Worm (Caenorhabditis elegans) whole organism, L4 larva: Measurements from ENCODE around the gene C45G9.12.

Experiments used
- F37D6.2 ChIP-seq: sonication (generic microtip); optimal IDR thresholded peaks from 2 replicates; lab custom pipeline; 2016; ENCODE audit warnings: mild to moderate bottlenecking, missing genetic modification characterization, missing compliant biosample characterization
- T20F7.1 ChIP-seq: fragments of 200-800 bp; sonication (Bioruptor generic); optimal IDR thresholded peaks from 2 replicates; lab custom pipeline; 2018; ENCODE audit warnings: mild to moderate bottlenecking, missing genetic modification characterization, missing compliant biosample characterization
- T26A8.4 ChIP-seq: fragments of 200-800 bp; sonication (Bioruptor generic); IDR thresholded peaks from 2 replicates; pipeline ENCODE4 v1.3.6; 2022; ENCODE audit warnings: missing genetic modification characterization, missing compliant biosample characterization
- Y48G9A.11 ChIP-seq: fragments of 200-800 bp; sonication (Bioruptor generic); IDR thresholded peaks from 2 replicates; pipeline ENCODE4 v1.3.6; 2022; ENCODE audit warnings: missing genetic modification reagents, missing genetic modification characterization, missing compliant biosample characterization
- ZK337.2 ChIP-seq: fragments of 200-800 bp; sonication (Bioruptor generic); IDR thresholded peaks from 2 replicates; pipeline ENCODE4 v1.3.6; 2022; ENCODE audit warnings: missing genetic modification reagents, missing genetic modification characterization, missing compliant biosample characterization
- ZK546.5 ChIP-seq, 2 experiments: sonication (generic microtip); optimal IDR thresholded peaks; 2 replicates each; lab custom pipeline; 2017; ENCODE audit warnings: missing biosample characterization in 2 of 2, missing genetic modification characterization in 2 of 2
- aha-1 ChIP-seq: fragments of 150-350 bp; peaks from one replicate; lab custom pipeline; 2014; ENCODE audit warnings: missing biosample characterization, missing genetic modification characterization
- aly-2 ChIP-seq: sonication (generic microtip); optimal IDR thresholded peaks from 2 replicates; lab custom pipeline; 2018; ENCODE audit warnings: missing biosample characterization, missing genetic modification characterization
- ama-1 ChIP-seq: fragments of 150-350 bp; optimal IDR thresholded peaks from 2 replicates; lab custom pipeline; 2014; ENCODE audit warnings: inconsistent platforms, mixed read lengths
- ceh-20 ChIP-seq: fragments of 200-800 bp; sonication (Bioruptor generic); IDR thresholded peaks from 2 replicates; pipeline ENCODE4 v1.3.6; 2022; ENCODE audit warnings: missing genetic modification reagents, missing genetic modification characterization, missing compliant biosample characterization
- ceh-28 ChIP-seq: fragments of 150-350 bp; optimal IDR thresholded peaks from 2 replicates; lab custom pipeline; 2014; ENCODE audit warnings: missing biosample characterization, missing genetic modification reagents, missing genetic modification characterization
- ces-1 ChIP-seq: fragments of 150-350 bp; sonication (generic microtip); optimal IDR thresholded peaks from 4 replicates; lab custom pipeline; 2014; ENCODE audit warnings: missing biosample characterization, missing genetic modification reagents, missing genetic modification characterization
- cey-2 ChIP-seq: sonication (generic microtip); optimal IDR thresholded peaks from 3 replicates; lab custom pipeline; 2017; ENCODE audit warnings: missing genetic modification characterization, mild to moderate bottlenecking, missing compliant biosample characterization, antibody characterized with exemption, borderline replicate concordance; ENCODE audit not compliant: insufficient read depth
- daf-16 ChIP-seq, 3 experiments: sonication (generic microtip); optimal IDR thresholded peaks; 2 replicates each; lab custom pipeline; 2016 to 2017; ENCODE audit warnings: missing genetic modification characterization in 3 of 3, missing genetic modification reagents in 3 of 3, mild to moderate bottlenecking in 2 of 3, missing compliant biosample characterization in 2 of 3, missing biosample characterization in 1 of 3, moderate library complexity in 1 of 3
- daf-19 ChIP-seq: fragments of 200-800 bp; sonication (Bioruptor generic); conservative IDR thresholded peaks from 2 replicates; pipeline ENCODE4 v1.3.6; 2022; ENCODE audit warnings: missing genetic modification characterization, missing compliant biosample characterization
- daf-8 ChIP-seq: fragments of 200-800 bp; sonication (Bioruptor generic); IDR thresholded peaks from 2 replicates; pipeline ENCODE4 v1.3.6; 2022; ENCODE audit warnings: missing genetic modification characterization, missing compliant biosample characterization
- duxl-1 ChIP-seq: sonication (generic microtip); optimal IDR thresholded peaks from 2 replicates; lab custom pipeline; 2016; ENCODE audit warnings: mild to moderate bottlenecking, missing genetic modification characterization, moderate library complexity, missing compliant biosample characterization; ENCODE audit not compliant: poor library complexity
- dve-1 ChIP-seq: sonication (generic microtip); optimal IDR thresholded peaks from 2 replicates; lab custom pipeline; 2017; ENCODE audit warnings: antibody characterized with exemption, mild to moderate bottlenecking, missing genetic modification characterization, missing compliant biosample characterization; ENCODE audit not compliant: insufficient read depth
- egl-43 ChIP-seq: fragments of 200-800 bp; sonication (Bioruptor generic); IDR thresholded peaks from 2 replicates; pipeline ENCODE4 v1.3.6; 2022; ENCODE audit warnings: missing genetic modification reagents, missing genetic modification characterization, missing compliant biosample characterization
- fkh-10 ChIP-seq: fragments of 150-350 bp; optimal IDR thresholded peaks from 2 replicates; lab custom pipeline; 2014; ENCODE audit warnings: missing biosample characterization, missing genetic modification reagents, missing genetic modification characterization
- fos-1 ChIP-seq: fragments of 150-350 bp; optimal IDR thresholded peaks from 2 replicates; lab custom pipeline; 2014; ENCODE audit warnings: missing biosample characterization, missing genetic modification characterization
- hlh-11 ChIP-seq: fragments of 200-800 bp; sonication (Bioruptor generic); optimal IDR thresholded peaks from 2 replicates; lab custom pipeline; 2018; ENCODE audit warnings: mild to moderate bottlenecking, missing genetic modification characterization, missing compliant biosample characterization
- jun-1 ChIP-seq: fragments of 150-350 bp; optimal IDR thresholded peaks from 2 replicates; lab custom pipeline; 2014; ENCODE audit warnings: missing biosample characterization, missing genetic modification reagents, missing genetic modification characterization
- lin-1 ChIP-seq: fragments of 200-800 bp; sonication (Bioruptor generic); IDR thresholded peaks from 2 replicates; pipeline ENCODE4 v1.3.6; 2022; ENCODE audit warnings: missing genetic modification reagents, missing genetic modification characterization, missing compliant biosample characterization
- lin-29 ChIP-seq: fragments of 200-800 bp; sonication (Bioruptor generic); IDR thresholded peaks from 2 replicates; pipeline ENCODE4 v1.3.6; 2022; ENCODE audit warnings: missing genetic modification reagents, missing genetic modification characterization, missing compliant biosample characterization
- lin-38 ChIP-seq: fragments of 200-800 bp; sonication (Bioruptor generic); IDR thresholded peaks from 2 replicates; pipeline ENCODE4 v1.3.6; 2022; ENCODE audit warnings: missing genetic modification reagents, missing genetic modification characterization, missing compliant biosample characterization
- lin-39 ChIP-seq: fragments of 150-350 bp; optimal IDR thresholded peaks from 2 replicates; lab custom pipeline; 2014; ENCODE audit warnings: missing biosample characterization, missing genetic modification reagents, missing genetic modification characterization
- lir-3 ChIP-seq: sonication (generic microtip); optimal IDR thresholded peaks from 2 replicates; lab custom pipeline; 2016; ENCODE audit warnings: mild to moderate bottlenecking, missing genetic modification characterization, missing compliant biosample characterization
- mep-1 ChIP-seq: fragments of 150-350 bp; sonication (generic microtip); optimal IDR thresholded peaks from 3 replicates; lab custom pipeline; 2014; ENCODE audit warnings: missing biosample characterization, missing genetic modification characterization
- mes-2 ChIP-seq: sonication (generic microtip); optimal IDR thresholded peaks from 2 replicates; lab custom pipeline; 2016; ENCODE audit warnings: missing genotype, mild to moderate bottlenecking, missing genetic modification characterization, missing compliant biosample characterization; ENCODE audit not compliant: poor library complexity, severe bottlenecking
- mxl-2 ChIP-seq: fragments of 200-800 bp; sonication (Bioruptor generic); conservative IDR thresholded peaks from 2 replicates; pipeline ENCODE4 v1.3.6; 2022; ENCODE audit warnings: missing genetic modification reagents, missing genetic modification characterization, missing compliant biosample characterization
- mxl-3 ChIP-seq: fragments of 200-800 bp; sonication (Bioruptor generic); optimal IDR thresholded peaks from 2 replicates; lab custom pipeline; 2018; ENCODE audit warnings: mild to moderate bottlenecking, missing genetic modification characterization, missing compliant biosample characterization
- nhr-11 ChIP-seq: fragments of 150-350 bp; optimal IDR thresholded peaks from 2 replicates; lab custom pipeline; 2014; ENCODE audit warnings: missing biosample characterization, missing genetic modification characterization
- nhr-28 ChIP-seq: fragments of 150-350 bp; optimal IDR thresholded peaks from 2 replicates; lab custom pipeline; 2014; ENCODE audit warnings: missing biosample characterization, missing genetic modification characterization
- nhr-42 ChIP-seq: fragments of 200-800 bp; sonication (Bioruptor generic); IDR thresholded peaks from 2 replicates; pipeline ENCODE4 v1.3.6; 2022; ENCODE audit warnings: missing genetic modification characterization, missing compliant biosample characterization
- nhr-48 ChIP-seq: sonication (generic microtip); optimal IDR thresholded peaks from 2 replicates; lab custom pipeline; 2016; ENCODE audit warnings: mild to moderate bottlenecking, missing genetic modification characterization, missing compliant biosample characterization
- nhr-6 ChIP-seq: fragments of 150-350 bp; optimal IDR thresholded peaks from 2 replicates; lab custom pipeline; 2014; ENCODE audit warnings: missing biosample characterization, missing genetic modification characterization
- nhr-77 ChIP-seq: fragments of 150-350 bp; optimal IDR thresholded peaks from 2 replicates; lab custom pipeline; 2014; ENCODE audit warnings: missing biosample characterization, missing genetic modification characterization
- pha-4 ChIP-seq, 2 experiments: fragments of 150-350 bp in 1 of 2; fragments of 200-800 bp in 1 of 2; sonication (Bioruptor generic) in 1 of 2; IDR thresholded peaks in 1 of 2; optimal IDR thresholded peaks in 1 of 2; 2 replicates each; pipeline versions ENCODE4 v1.3.6 to Lab custom; 2014 to 2022; ENCODE audit warnings: missing genetic modification characterization in 2 of 2, missing genetic modification reagents in 2 of 2, missing biosample characterization in 1 of 2, missing compliant biosample characterization in 1 of 2
- saeg-2 ChIP-seq: fragments of 200-800 bp; sonication (Bioruptor generic); IDR thresholded peaks from 2 replicates; pipeline ENCODE4 v1.3.6; 2022; ENCODE audit warnings: missing genetic modification reagents, missing genetic modification characterization, missing compliant biosample characterization
- set-16 ChIP-seq: fragments of 200-800 bp; sonication (Bioruptor generic); IDR thresholded peaks from 2 replicates; pipeline ENCODE4 v1.3.6; 2022; ENCODE audit warnings: missing genetic modification reagents, missing genetic modification characterization, missing compliant biosample characterization
- skn-1 ChIP-seq: fragments of 150-350 bp; optimal IDR thresholded peaks from 2 replicates; lab custom pipeline; 2014; ENCODE audit warnings: missing biosample characterization, missing genetic modification characterization
- spr-3 ChIP-seq: fragments of 200-800 bp; sonication (Bioruptor generic); optimal IDR thresholded peaks from 2 replicates; lab custom pipeline; 2018; ENCODE audit warnings: mild to moderate bottlenecking, missing genetic modification characterization, missing compliant biosample characterization
- tag-97 ChIP-seq: fragments of 200-800 bp; sonication (Bioruptor generic); IDR thresholded peaks from 2 replicates; pipeline ENCODE4 v1.3.6; 2022; ENCODE audit warnings: missing genetic modification characterization, missing compliant biosample characterization
- unc-130 ChIP-seq: sonication (generic microtip); optimal IDR thresholded peaks from 2 replicates; lab custom pipeline; 2016; ENCODE audit warnings: missing genetic modification reagents, missing genetic modification characterization, missing compliant biosample characterization
- ztf-7 ChIP-seq: fragments of 150-350 bp; optimal IDR thresholded peaks from 2 replicates; lab custom pipeline; 2014; ENCODE audit warnings: missing biosample characterization, missing genetic modification characterization

The C45G9.12 gene

ce11 chrIII:5076569-5076968, 5.2 kb upstream of the C45G9.12 start:
- TF ChIP-seq unc-130 (GFP tag; lab: Kevin White, UChicago), result peak; percentile 6
- no peak for TF ChIP-seq daf-19 (GFP tag; lab: Robert Waterston, UW)
- TF ChIP-seq mes-2 (tag; lab: Kevin White, UChicago), result peak; percentile 58
- TF ChIP-seq lin-38 (GFP tag; lab: Robert Waterston, UW), result peak; percentile 52
- no peak for TF ChIP-seq nhr-6 (tag; lab: Kevin White, UChicago)
- TF ChIP-seq spr-3 (GFP tag; lab: Kevin White, UChicago), result no peak
- TF ChIP-seq, all 104 proteins: peak for 3

- no peak for TF ChIP-seq mep-1
- TF ChIP-seq nhr-48 (tag; lab: Kevin White, UChicago), result no peak
- no peak for TF ChIP-seq egl-43 (GFP tag; lab: Robert Waterston, UW)
- TF ChIP-seq F37D6.2 (tag; lab: Kevin White, UChicago), result no peak
- no peak for TF ChIP-seq ZK337.2
- no peak for TF ChIP-seq ztf-7 (tag; lab: Kevin White, UChicago)
- TF ChIP-seq nhr-11, result no peak
- no peak for TF ChIP-seq aha-1 (tag; lab: Kevin White, UChicago)
- no peak for TF ChIP-seq daf-16 (GFP tag; optimal IDR thresholded peaks at IDR 0.05; lab: Kevin White, UChicago)
- no peak for TF ChIP-seq daf-16 (tag; optimal IDR thresholded peaks at IDR 0.05; lab: Kevin White, UChicago)
- no peak for TF ChIP-seq lin-39
- no peak for TF ChIP-seq lin-1 (GFP tag; lab: Robert Waterston, UW)
Measured at ce11 chrIII:5074398-5074797, 3.0 kb upstream of the C45G9.12 start, which contains the start of gene ttbk-6. TSS of gene ttbk-6 (plus strand) at chrIII:5074698.

- TF ChIP-seq nhr-42 (GFP tag; lab: Robert Waterston, UW) (no peak), nhr-28 (tag; lab: Kevin White, UChicago) (no peak), mxl-2 (GFP tag; lab: Robert Waterston, UW) (no peak), ama-1 (lab: Kevin White, UChicago) (no peak), dve-1 (tag; lab: Kevin White, UChicago) (no peak), Y48G9A.11 (peak; percentile 52), egl-43 (GFP tag; lab: Robert Waterston, UW) (no peak), ztf-7 (tag; lab: Kevin White, UChicago) (peak; percentile 24), duxl-1 (tag; lab: Kevin White, UChicago) (peak; percentile 35), mxl-3 (GFP tag; lab: Kevin White, UChicago) (no peak), aly-2 (no peak), fos-1 (no peak), ZK546.5 (tag; optimal IDR thresholded peaks at IDR 0.05; lab: Kevin White, UChicago) (no peak), skn-1 (tag; lab: Kevin White, UChicago) (no peak), tag-97 (no peak), lin-29 (no peak), set-16 (no peak), unc-130 (GFP tag; lab: Kevin White, UChicago) (peak; percentile 78), daf-8 (GFP tag; lab: Robert Waterston, UW) (no peak), ces-1 (GFP tag; lab: Kevin White, UChicago) (no peak), T20F7.1 (peak; percentile 44), pha-4 (GFP tag; IDR thresholded peaks at IDR 0.05; lab: Robert Waterston, UW) (no peak), pha-4 (tag; optimal IDR thresholded peaks at IDR 0.05; lab: Kevin White, UChicago) (no peak), cey-2 (no peak), ZK337.2 (peak; percentile 89), ceh-28 (tag; lab: Kevin White, UChicago) (no peak), F37D6.2 (tag; lab: Kevin White, UChicago) (peak; percentile 41), nhr-77 (tag; lab: Kevin White, UChicago) (no peak), hlh-11 (tag; lab: Kevin White, UChicago) (no peak), ceh-20 (no peak), fkh-10 (no peak), T26A8.4 (GFP tag; lab: Robert Waterston, UW) (no peak), saeg-2 (no peak), jun-1 (tag; lab: Kevin White, UChicago) (no peak), lir-3 (tag; lab: Kevin White, UChicago) (no peak)
Measured at ce11 chrIII:5068675-5069233, 2.7 kb downstream of the C45G9.12 start, which contains the start of the genes C45G9.11 and C45G9.2. TSS of gene C45G9.11 (minus strand) at chrIII:5068725. TSS of gene C45G9.2 (plus strand) at chrIII:5069066.
